Worm (Caenorhabditis elegans) whole organism, dauer: ENCODE results near the gene F32D8.14.

Experiments used
- unc-62 ChIP-seq: sonication (generic microtip); optimal IDR thresholded peaks from 2 replicates; lab custom pipeline; 2017; ENCODE audit warnings: missing biosample characterization, missing genetic modification reagents, missing genetic modification characterization

The F32D8.14 gene

ce11 chrV:10915922-10916321 is 21.3 kb upstream of the F32D8.14 start:
- TF ChIP-seq unc-62, result no peak

ce11 chrV:10909959-10910358 is 15.4 kb upstream of the F32D8.14 start:
- TF ChIP-seq unc-62, result no peak

ce11 chrV:10909071-10909470 is 14.5 kb upstream of the F32D8.14 start, which contains the start of gene zzz-1:
Gene zzz-1 (minus strand): TSS chrV:10909171.
- no peak for TF ChIP-seq unc-62

- no peak for TF ChIP-seq unc-62
These were observed 10.2 kb upstream of the F32D8.14 start for ce11 chrV:10904795-10905194.

ce11 chrV:10903748-10904147 is 9.2 kb upstream of the F32D8.14 start, which contains the start of gene F32D8.15:
Gene F32D8.15 (plus strand): TSS chrV:10904048.
- no peak for TF ChIP-seq unc-62

ce11 chrV:10902682-10903081 is 8.1 kb upstream of the F32D8.14 start, which contains the start of gene F32D8.8:
Gene F32D8.8 (minus strand): TSS chrV:10902782.
- no peak for TF ChIP-seq unc-62

- no peak for TF ChIP-seq unc-62
These were observed 6.5 kb upstream of the F32D8.14 start, which contains the start of gene spp-16 for ce11 chrV:10901125-10901524. Gene spp-16 (minus strand): TSS chrV:10901303.

- no peak for TF ChIP-seq unc-62
These were observed 4.0 kb upstream of the F32D8.14 start for ce11 chrV:10898629-10899028.

ce11 chrV:10898107-10898506 is 3.5 kb upstream of the F32D8.14 start, which contains the start of gene F32D8.7:
Gene F32D8.7 (plus strand): TSS chrV:10898435.
- no peak for TF ChIP-seq unc-62

ce11 chrV:10897172-10897571 is 2.6 kb upstream of the F32D8.14 start:
- TF ChIP-seq unc-62, result no peak

- TF ChIP-seq unc-62, result no peak
These were observed 2.4 kb upstream of the F32D8.14 start, which contains the start of gene sec-61.G for ce11 chrV:10897106-10897171. Gene sec-61.G (minus strand): TSS chrV:10897143.

- TF ChIP-seq unc-62, result no peak
These were observed 2.1 kb upstream of the F32D8.14 start for ce11 chrV:10896706-10897105.

- no peak for TF ChIP-seq unc-62
These were observed 1.7 kb upstream of the F32D8.14 start, which contains the start of gene F32D8.13 for ce11 chrV:10896295-10896694. Gene F32D8.13 (minus strand): TSS chrV:10896543.

- no peak for TF ChIP-seq unc-62
These were observed 969 bp downstream of the F32D8.14 start, which contains the start of gene F32D8.4 for ce11 chrV:10893510-10894128. Gene F32D8.4 (minus strand): TSS chrV:10893560.

- no peak for TF ChIP-seq unc-62
These were observed 3.6 kb downstream of the F32D8.14 start, which contains the start of gene F32D8.12 for ce11 chrV:10890980-10891379. Gene F32D8.12 (minus strand): TSS chrV:10891027.

- no peak for TF ChIP-seq unc-62
These were observed 4.8 kb downstream of the F32D8.14 start for ce11 chrV:10889774-10890173.

ce11 chrV:10889036-10889435 is 5.6 kb downstream of the F32D8.14 start, which contains the start of gene F32D8.11:
Gene F32D8.11 (minus strand): TSS chrV:10889136.
- no peak for TF ChIP-seq unc-62

ce11 chrV:10888153-10888552 is 6.4 kb downstream of the F32D8.14 start:
- no peak for TF ChIP-seq unc-62

- no peak for TF ChIP-seq unc-62
These were observed 7.0 kb downstream of the F32D8.14 start for ce11 chrV:10887564-10887963.
